Worm (Caenorhabditis elegans): ENCODE data around the gene srj-25.

ce11 chrV:756169-756568 lies 20.1 kb upstream of the srj-25 start, which contains the start of gene str-20:
- no peak for TF ChIP-seq klf-2 (GFP tag; conservative IDR thresholded peaks at IDR 0.05)
- TF ChIP-seq cog-1 (tag; optimal IDR thresholded peaks at IDR 0.05): no peak
- TF ChIP-seq flt-1 (GFP tag; IDR thresholded peaks at IDR 0.05): no peak
- no peak for TF ChIP-seq tab-1 (GFP tag; IDR thresholded peaks at IDR 0.05)
- TF ChIP-seq ref-1 (GFP tag; conservative IDR thresholded peaks at IDR 0.05): no peak
- TF ChIP-seq ztf-23 (GFP tag; IDR thresholded peaks at IDR 0.05): no peak
- no peak for TF ChIP-seq med-1 (GFP tag; optimal IDR thresholded peaks at IDR 0.05; ENCODE audit: insufficient read depth)

All from whole organism, midembryonic.